Worm (Caenorhabditis elegans): ENCODE data around the gene gst-9.
"Not testable (repeated sequence)": the region's sequence is repeated elsewhere in the genome, so short reads cannot be mapped to it uniquely, and the experiment has no call there.

Gene gst-9

ce11 chrII:4891012-4891775 is at the start of gene gst-9:
Gene gst-9, plus strand, starts transcription at chrII:4891585.
- TF ChIP-seq elt-1 (tag; optimal IDR thresholded peaks at IDR 0.05; ENCODE audit: borderline replicate concordance, insufficient read depth) = no peak

DNA sequence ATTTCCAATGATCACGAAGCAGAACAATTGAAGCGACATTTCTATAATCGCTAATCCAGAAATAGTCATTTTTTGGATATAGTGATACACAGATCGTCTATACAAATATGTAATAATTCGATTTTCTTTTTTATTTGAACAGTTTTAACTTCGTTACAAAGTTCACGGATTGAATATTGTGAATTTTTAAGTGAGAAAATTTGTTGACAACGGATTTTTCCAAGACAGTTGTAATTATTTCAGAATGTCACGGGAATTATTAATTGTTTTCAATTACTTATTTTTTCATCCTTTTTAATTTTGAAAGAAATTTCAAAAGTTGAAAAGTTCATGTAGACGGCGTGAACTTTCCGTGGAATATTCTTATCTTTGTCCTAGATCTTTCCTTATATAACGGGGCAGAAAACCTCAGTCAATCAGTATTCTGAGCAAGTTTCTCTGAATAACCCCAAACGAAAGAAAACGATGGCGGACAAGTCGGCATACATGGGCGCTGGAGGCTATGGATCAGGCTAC is 49.2 kb upstream of the gst-9 start, which contains the start of the genes T23B7.2 and nspd-4:
TSS of gene T23B7.2 (minus strand) at position 101 of the 516 bp plus-strand sequence.
TSS of gene nspd-4 (plus strand) at position 466 of the 516 bp plus-strand sequence.
- not testable (repeated sequence) for TF ChIP-seq M03D4.4, mls-2, lsy-2 (tag; optimal IDR thresholded peaks at IDR 0.05)

- TF ChIP-seq bed-3 (GFP tag; optimal IDR thresholded peaks at IDR 0.05) (no peak), ces-1 (GFP tag; optimal IDR thresholded peaks at IDR 0.05) (peak; percentile 5)
Measured at ce11 chrII:4849885-4850284, 41.5 kb upstream of the gst-9 start, which contains the start of gene T23B7.3. Gene T23B7.3, plus strand, starts transcription at chrII:4850185.

DNA sequence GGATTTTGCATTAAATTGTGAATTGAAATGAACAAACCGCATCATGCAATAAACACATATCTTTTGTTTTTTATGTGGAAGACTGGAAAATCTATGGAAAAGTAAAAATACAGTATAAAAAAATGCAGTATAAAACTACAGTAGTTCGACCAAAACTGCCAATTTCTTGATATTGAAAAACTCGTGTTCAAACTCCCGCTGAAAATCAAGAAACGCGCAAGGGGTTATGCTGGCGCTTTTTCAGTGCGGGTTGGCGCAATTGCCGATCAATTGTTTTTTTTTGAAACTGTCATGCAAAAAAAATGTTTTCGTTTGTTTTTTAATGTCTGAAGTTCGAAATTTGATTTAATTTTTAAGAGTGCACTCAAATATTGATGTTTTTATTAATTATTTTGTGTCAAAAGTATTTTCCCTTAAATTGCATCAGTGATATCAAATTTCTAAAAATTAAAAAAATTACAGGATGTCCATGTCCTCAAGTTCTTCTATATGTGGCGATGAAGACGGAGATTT is 39.7 kb upstream of the gst-9 start, which contains the start of gene dnj-9:
TSS of gene dnj-9 (plus strand) at position 463 of the 513 bp plus-strand sequence.
- TF ChIP-seq blmp-1 (tag; optimal IDR thresholded peaks at IDR 0.05) (peak; percentile 15), elt-3 (tag; optimal IDR thresholded peaks at IDR 0.05) (peak; percentile 17), nhr-237 (tag; optimal IDR thresholded peaks at IDR 0.05) (peak; percentile 87), zip-8 (tag; optimal IDR thresholded peaks at IDR 0.05) (no peak), ces-1 (GFP tag; optimal IDR thresholded peaks at IDR 0.05) (peak; percentile 59), lin-32 (GFP tag; optimal IDR thresholded peaks at IDR 0.05) (no peak), mls-2 (tag; optimal IDR thresholded peaks at IDR 0.05) (peak; percentile 58), lsy-2 (tag; optimal IDR thresholded peaks at IDR 0.05) (peak; percentile 82), sptf-1 (tag; optimal IDR thresholded peaks at IDR 0.05) (peak; percentile 87), ceh-39 (tag; optimal IDR thresholded peaks at IDR 0.05) (peak; percentile 60), hlh-1 (tag; optimal IDR thresholded peaks at IDR 0.05) (peak; percentile 77), mab-5 (tag; optimal IDR thresholded peaks at IDR 0.05) (peak; percentile 58), ztf-11 (tag; optimal IDR thresholded peaks at IDR 0.05) (peak; percentile 9), tbx-8 (GFP tag; optimal IDR thresholded peaks at IDR 0.05) (no peak), ceh-43 (GFP tag; optimal IDR thresholded peaks at IDR 0.05) (peak; percentile 59), lin-13 (tag; optimal IDR thresholded peaks at IDR 0.05) (peak; percentile 95), unc-120 (tag; optimal IDR thresholded peaks at IDR 0.05; ENCODE audit: poor library complexity, severe bottlenecking) (no peak), cnd-1 (tag; optimal IDR thresholded peaks at IDR 0.05) (peak; percentile 62), snpc-4 (tag; optimal IDR thresholded peaks at IDR 0.05) (no peak), mep-1 (tag; optimal IDR thresholded peaks at IDR 0.05) (peak; percentile 91), elt-1 (tag; optimal IDR thresholded peaks at IDR 0.05; ENCODE audit: borderline replicate concordance, insufficient read depth) (no peak), nhr-28 (tag; optimal IDR thresholded peaks at IDR 0.05) (no peak), drap-1 (GFP tag; optimal IDR thresholded peaks at IDR 0.05) (peak; percentile 13), ceh-83 (GFP tag; optimal IDR thresholded peaks at IDR 0.05) (peak; percentile 59), pha-4 (tag; optimal IDR thresholded peaks at IDR 0.05) (peak; percentile 70), M03D4.4 (tag; optimal IDR thresholded peaks at IDR 0.05) (peak; percentile 79), flh-1 (GFP tag; optimal IDR thresholded peaks at IDR 0.05) (peak; percentile 34), nhr-76 (tag; optimal IDR thresholded peaks at IDR 0.05) (no peak), bed-3 (GFP tag; optimal IDR thresholded peaks at IDR 0.05) (peak; percentile 34), nhr-2 (tag; optimal IDR thresholded peaks at IDR 0.05) (no peak), sem-2 (GFP tag; optimal IDR thresholded peaks at IDR 0.05) (no peak), nhr-12 (tag; optimal IDR thresholded peaks at IDR 0.05) (no peak), unc-39 (tag; optimal IDR thresholded peaks at IDR 0.05) (no peak), unc-62 (GFP tag; optimal IDR thresholded peaks at IDR 0.05) (peak; percentile 31), ham-2 (GFP tag; optimal IDR thresholded peaks at IDR 0.05) (no peak)

Measured in whole organism, mixed stage, embryonic.